Fruit fly (Drosophila melanogaster) whole organism, embryonic: ENCODE data around the gene CG4462.

Experiments used
- CG14965 ChIP-seq: fragments of 200-800 bp; sonication (Bioruptor generic); optimal IDR thresholded peaks from 2 replicates; lab custom pipeline; 2016; ENCODE audit warnings: missing biosample characterization, missing genetic modification characterization, borderline replicate concordance
- CG18599 ChIP-seq: fragments of 200-800 bp; sonication (Bioruptor generic); optimal IDR thresholded peaks from 3 replicates; lab custom pipeline; 2017; ENCODE audit warnings: missing biosample characterization, missing genetic modification characterization, mild to moderate bottlenecking, moderate library complexity, missing genetic modification reagents
- CG18764 ChIP-seq: fragments of 200-800 bp; sonication (Bioruptor generic); optimal IDR thresholded peaks from 3 replicates; lab custom pipeline; 2016; ENCODE audit warnings: missing biosample characterization, missing genetic modification characterization
- CG31365 ChIP-seq: fragments of 200-800 bp; sonication (Bioruptor generic); optimal IDR thresholded peaks from 2 replicates; lab custom pipeline; 2018; ENCODE audit warnings: missing biosample characterization, mild to moderate bottlenecking, missing genetic modification characterization
- CG3163 ChIP-seq: fragments of 200-800 bp; sonication (Bioruptor generic); optimal IDR thresholded peaks from 3 replicates; lab custom pipeline; 2016; ENCODE audit warnings: missing biosample characterization, missing genetic modification characterization
- CG7745 ChIP-seq: fragments of 200-800 bp; sonication (Bioruptor generic); optimal IDR thresholded peaks from 2 replicates; lab custom pipeline; 2018; ENCODE audit warnings: missing biosample characterization, mild to moderate bottlenecking, missing genetic modification characterization, moderate library complexity
- Doc2 ChIP-seq: fragments of 200-800 bp; sonication (Bioruptor generic); IDR thresholded peaks from 2 replicates; pipeline ENCODE4 v1.3.6; 2022; ENCODE audit warnings: missing biosample characterization, missing genetic modification characterization
- HLH4C ChIP-seq: fragments of 200-800 bp; sonication (Bioruptor generic); IDR thresholded peaks from 3 replicates; pipeline ENCODE4 v1.3.6; 2022; ENCODE audit warnings: missing biosample characterization, missing genetic modification characterization; ENCODE audit not compliant: partially characterized antibody
- Jarid2 ChIP-seq: fragments of 200-800 bp; sonication (Bioruptor generic); optimal IDR thresholded peaks from 3 replicates; lab custom pipeline; 2017; ENCODE audit warnings: mild to moderate bottlenecking, missing biosample characterization, missing genetic modification reagents, missing genetic modification characterization
- MBD-R2 ChIP-seq: fragments of 200-800 bp; sonication (Bioruptor generic); IDR thresholded peaks from 2 replicates; pipeline ENCODE4 v1.3.6; 2022; ENCODE audit warnings: missing biosample characterization, missing genetic modification characterization
- ap ChIP-seq: fragments of 200-800 bp; sonication (Bioruptor generic); IDR thresholded peaks from 2 replicates; pipeline ENCODE4 v1.3.6; 2022; ENCODE audit warnings: missing biosample characterization, missing genetic modification characterization
- chm ChIP-seq: fragments of 200-800 bp; sonication (Bioruptor generic); IDR thresholded peaks from 2 replicates; pipeline ENCODE4 v1.3.6; 2022; ENCODE audit warnings: missing biosample characterization, missing genetic modification characterization
- hkb ChIP-seq, 2 experiments: fragments of 200-800 bp in 1 of 2; fragments of >200 bp in 1 of 2; sonication (Bioruptor generic) in 1 of 2; IDR thresholded peaks in 1 of 2; optimal IDR thresholded peaks in 1 of 2; 2 replicates each; pipeline versions ENCODE4 v1.3.6 to Lab custom; 2017 to 2022; ENCODE audit warnings: missing biosample characterization in 1 of 2, missing genetic modification characterization in 1 of 2
- mld ChIP-seq: fragments of 200-800 bp; sonication (Bioruptor generic); IDR thresholded peaks from 3 replicates; pipeline ENCODE4 v1.3.6; 2022; ENCODE audit warnings: missing biosample characterization, missing genetic modification characterization; ENCODE audit not compliant: partially characterized antibody
- nom ChIP-seq: fragments of 200-800 bp; sonication (Bioruptor generic); optimal IDR thresholded peaks from 2 replicates; lab custom pipeline; 2017; ENCODE audit warnings: missing biosample characterization, missing genetic modification characterization, mild to moderate bottlenecking, moderate library complexity, missing genetic modification reagents
- odd ChIP-seq: fragments of 200-800 bp; sonication (Bioruptor generic); optimal IDR thresholded peaks from 2 replicates; lab custom pipeline; 2017; ENCODE audit warnings: missing biosample characterization, mild to moderate bottlenecking, missing genetic modification characterization
- pan ChIP-seq, 4 experiments: fragments of >200 bp in 3 of 4; fragments of 200-800 bp in 1 of 4; sonication (Bioruptor generic) in 1 of 4; optimal IDR thresholded peaks in 3 of 4; IDR thresholded peaks in 1 of 4; 2 replicates each; pipeline versions ENCODE4 v1.3.6 to Lab custom; 2017 to 2022; ENCODE audit warnings: missing biosample characterization in 2 of 4, missing genetic modification characterization in 2 of 4, mixed read lengths in 1 of 4
- ssp ChIP-seq: fragments of 200-800 bp; sonication (Bioruptor generic); IDR thresholded peaks from 2 replicates; pipeline ENCODE4 v1.3.6; 2022; ENCODE audit warnings: missing biosample characterization, missing genetic modification characterization
- tgo ChIP-seq: fragments of 200-800 bp; sonication (Bioruptor generic); IDR thresholded peaks from 3 replicates; pipeline ENCODE4 v1.3.6; 2022; ENCODE audit warnings: missing biosample characterization, missing genetic modification characterization
- tin ChIP-seq: fragments of 200-800 bp; sonication (Bioruptor generic); optimal IDR thresholded peaks from 3 replicates; lab custom pipeline; 2016; ENCODE audit warnings: missing biosample characterization, missing genetic modification characterization
- toy ChIP-seq: fragments of 200-800 bp; sonication (Bioruptor generic); IDR thresholded peaks from 2 replicates; pipeline ENCODE4 v1.3.6; 2022; ENCODE audit warnings: missing biosample characterization, missing genetic modification characterization
- vnd ChIP-seq: fragments of 200-800 bp; sonication (Bioruptor generic); IDR thresholded peaks from 3 replicates; pipeline ENCODE4 v1.3.6; 2022; ENCODE audit warnings: missing biosample characterization, missing genetic modification characterization; ENCODE audit not compliant: partially characterized antibody

CG4462 gene

dm6 chr3R:19873102-19873737 is 52.0 kb downstream of the CG4462 start (continued):
- no peak for TF ChIP-seq chm (GFP tag; lab: Robert Waterston, UW)
- TF ChIP-seq Doc2 (GFP tag; lab: Robert Waterston, UW), result no peak
- no peak for TF ChIP-seq toy (GFP tag; lab: Robert Waterston, UW)
- no peak for TF ChIP-seq pan (optimal IDR thresholded peaks at IDR 0.05; lab: Kevin White, UChicago)
- no peak for TF ChIP-seq pan (GFP tag; optimal IDR thresholded peaks at IDR 0.05 in 1 of 2, IDR thresholded peaks at IDR 0.05 in 1 of 2)
- TF ChIP-seq MBD-R2, result no peak
- no peak for TF ChIP-seq ssp (GFP tag; lab: Robert Waterston, UW)
- TF ChIP-seq nom (GFP tag; lab: Kevin White, UChicago), result no peak
- no peak for TF ChIP-seq CG18764 (GFP tag; lab: Kevin White, UChicago)
- peak; percentile 4 for TF ChIP-seq CG18599 (GFP tag; lab: Kevin White, UChicago)
- no peak for TF ChIP-seq mld
- no peak for TF ChIP-seq CG14965 (GFP tag; lab: Kevin White, UChicago)
- TF ChIP-seq CG7745, result no peak
- TF ChIP-seq Jarid2, result no peak
- no peak for TF ChIP-seq HLH4C
- TF ChIP-seq hkb (optimal IDR thresholded peaks at IDR 0.05; lab: Kevin White, UChicago), result no peak
- 0 out of 2 replicates have a peak, but pooled peaks have one; percentile 21 for TF ChIP-seq hkb (GFP tag; IDR thresholded peaks at IDR 0.05; lab: Robert Waterston, UW)
- no peak for TF ChIP-seq tgo (GFP tag; lab: Robert Waterston, UW)
- TF ChIP-seq odd (GFP tag; lab: Kevin White, UChicago), result peak; percentile 42
- TF ChIP-seq CG3163 (GFP tag; lab: Kevin White, UChicago), result no peak
- no peak for TF ChIP-seq ap (GFP tag; lab: Robert Waterston, UW)
- no peak for TF ChIP-seq tin
- no peak for TF ChIP-seq CG31365 (tag; lab: Kevin White, UChicago)
- peak; percentile 16; the same call in 1 of the 3 replicates for TF ChIP-seq vnd (GFP tag; lab: Robert Waterston, UW)
